Fruit fly (Drosophila melanogaster) whole organism, embryonic: ENCODE results near the gene path.

Experiments
- Aef1 ChIP-seq: fragments of 200-800 bp; sonication (Bioruptor generic); IDR thresholded peaks from 3 replicates; pipeline ENCODE4 v1.3.6; 2022; ENCODE audit warnings: missing biosample characterization, missing genetic modification characterization
- B-H2 ChIP-seq: fragments of 200-800 bp; sonication (Bioruptor generic); optimal IDR thresholded peaks from 2 replicates; lab custom pipeline; 2018; ENCODE audit warnings: missing biosample characterization, mild to moderate bottlenecking, missing genetic modification characterization
- CG10147 ChIP-seq: fragments of 200-800 bp; sonication (Bioruptor generic); optimal IDR thresholded peaks from 2 replicates; lab custom pipeline; 2019; ENCODE audit warnings: missing biosample characterization, mild to moderate bottlenecking, missing genetic modification characterization, moderate library complexity
- CG1024 ChIP-seq: fragments of 200-800 bp; sonication (Bioruptor generic); IDR thresholded peaks from 2 replicates; pipeline ENCODE4 v1.3.6; 2022; ENCODE audit warnings: missing biosample characterization, missing genetic modification characterization
- CG12236 ChIP-seq: fragments of 200-800 bp; sonication (Bioruptor generic); optimal IDR thresholded peaks from 2 replicates; lab custom pipeline; 2016; ENCODE audit warnings: missing biosample characterization, missing genetic modification characterization
- CG12299 ChIP-seq: fragments of 200-800 bp; sonication (Bioruptor generic); optimal IDR thresholded peaks from 2 replicates; lab custom pipeline; 2018; ENCODE audit warnings: missing biosample characterization, mild to moderate bottlenecking, missing genetic modification characterization
- CG13123 ChIP-seq: fragments of 200-800 bp; sonication (Bioruptor generic); optimal IDR thresholded peaks from 2 replicates; lab custom pipeline; 2016; ENCODE audit warnings: missing biosample characterization, missing genetic modification characterization
- CG17186 ChIP-seq: fragments of 200-800 bp; sonication (Bioruptor generic); optimal IDR thresholded peaks from 3 replicates; lab custom pipeline; 2017; ENCODE audit warnings: missing biosample characterization, missing genetic modification reagents, missing genetic modification characterization
- CG17361 ChIP-seq: fragments of 200-800 bp; sonication (Bioruptor generic); IDR thresholded peaks from 3 replicates; pipeline ENCODE4 v1.3.6; 2022; ENCODE audit warnings: missing biosample characterization, missing genetic modification characterization
- CG2116 ChIP-seq: fragments of 200-800 bp; sonication (Bioruptor generic); optimal IDR thresholded peaks from 3 replicates; lab custom pipeline; 2018; ENCODE audit warnings: missing biosample characterization, mild to moderate bottlenecking, missing genetic modification characterization
- CG30403 ChIP-seq: fragments of 200-800 bp; sonication (Bioruptor generic); optimal IDR thresholded peaks from 3 replicates; lab custom pipeline; 2016; ENCODE audit warnings: missing biosample characterization, missing genetic modification characterization
- CG31365 ChIP-seq: fragments of 200-800 bp; sonication (Bioruptor generic); optimal IDR thresholded peaks from 2 replicates; lab custom pipeline; 2018; ENCODE audit warnings: missing biosample characterization, mild to moderate bottlenecking, missing genetic modification characterization
- CG31441 ChIP-seq: fragments of 200-800 bp; sonication (Bioruptor generic); IDR thresholded peaks from 2 replicates; pipeline ENCODE4 v1.3.6; 2022; ENCODE audit warnings: missing biosample characterization, missing genetic modification characterization
- CG32532 ChIP-seq: fragments of 200-800 bp; sonication (Bioruptor generic); IDR thresholded peaks from 2 replicates; pipeline ENCODE4 v1.3.6; 2022; ENCODE audit warnings: missing biosample characterization, missing genetic modification characterization
- CG3281 ChIP-seq: fragments of 200-800 bp; sonication (Bioruptor generic); optimal IDR thresholded peaks from 3 replicates; lab custom pipeline; 2017; ENCODE audit warnings: missing biosample characterization, mild to moderate bottlenecking, missing genetic modification characterization
- CG3407 ChIP-seq: fragments of 200-800 bp; sonication (Bioruptor generic); optimal IDR thresholded peaks from 2 replicates; lab custom pipeline; 2018; ENCODE audit warnings: missing biosample characterization, mild to moderate bottlenecking, missing genetic modification characterization
- CG4424 ChIP-seq: fragments of 200-800 bp; sonication (Bioruptor generic); optimal IDR thresholded peaks from 3 replicates; lab custom pipeline; 2016; ENCODE audit warnings: missing biosample characterization, missing genetic modification characterization
- CG7271 ChIP-seq: fragments of 200-800 bp; sonication (Bioruptor generic); optimal IDR thresholded peaks from 2 replicates; lab custom pipeline; 2018; ENCODE audit warnings: missing biosample characterization, mild to moderate bottlenecking, missing genetic modification characterization, moderate library complexity
- CG7556 ChIP-seq: fragments of 200-800 bp; sonication (Bioruptor generic); optimal IDR thresholded peaks from 2 replicates; lab custom pipeline; 2017; ENCODE audit warnings: missing biosample characterization, mild to moderate bottlenecking, missing genetic modification characterization
- CG8089 ChIP-seq: fragments of 200-800 bp; sonication (Bioruptor generic); optimal IDR thresholded peaks from 3 replicates; lab custom pipeline; 2016; ENCODE audit warnings: missing biosample characterization, missing genetic modification characterization
- CG8478 ChIP-seq: fragments of >200 bp; optimal IDR thresholded peaks from 2 replicates; lab custom pipeline; 2018
- CG8765 ChIP-seq: fragments of 200-800 bp; sonication (Bioruptor generic); IDR thresholded peaks from 2 replicates; pipeline ENCODE4 v1.3.6; 2022; ENCODE audit warnings: missing biosample characterization, missing genetic modification characterization
- Dip2 ChIP-seq: fragments of 200-800 bp; sonication (Bioruptor generic); IDR thresholded peaks from 2 replicates; pipeline ENCODE4 v1.3.6; 2022; ENCODE audit warnings: missing biosample characterization, missing genetic modification characterization
- Dll ChIP-seq: fragments of 200-800 bp; sonication (Bioruptor generic); IDR thresholded peaks from 4 replicates; pipeline ENCODE4 v1.3.6; 2022; ENCODE audit warnings: missing biosample characterization, missing genetic modification characterization; ENCODE audit not compliant: partially characterized antibody
- Doc2 ChIP-seq: fragments of 200-800 bp; sonication (Bioruptor generic); IDR thresholded peaks from 2 replicates; pipeline ENCODE4 v1.3.6; 2022; ENCODE audit warnings: missing biosample characterization, missing genetic modification characterization
- Hr51 ChIP-seq, 2 experiments: fragments of 200-800 bp; sonication (Bioruptor generic); optimal IDR thresholded peaks; 2 replicates in 1 of 2; 3 replicates in 1 of 2; lab custom pipeline; 2016 to 2018; ENCODE audit warnings: missing biosample characterization in 2 of 2, missing genetic modification characterization in 2 of 2, mild to moderate bottlenecking in 1 of 2, moderate library complexity in 1 of 2
- Jarid2 ChIP-seq: fragments of 200-800 bp; sonication (Bioruptor generic); optimal IDR thresholded peaks from 3 replicates; lab custom pipeline; 2017; ENCODE audit warnings: mild to moderate bottlenecking, missing biosample characterization, missing genetic modification reagents, missing genetic modification characterization
- Myb ChIP-seq: fragments of 200-800 bp; sonication (Bioruptor generic); optimal IDR thresholded peaks from 2 replicates; lab custom pipeline; 2016; ENCODE audit warnings: missing biosample characterization, missing genetic modification characterization
- NFAT ChIP-seq: fragments of 200-800 bp; sonication (Bioruptor generic); IDR thresholded peaks from 2 replicates; pipeline ENCODE4 v1.3.6; 2022; ENCODE audit warnings: missing biosample characterization, missing genetic modification characterization
- Sin3A ChIP-seq: fragments of >200 bp; optimal IDR thresholded peaks from 2 replicates; lab custom pipeline; 2018
- ab ChIP-seq: fragments of 200-800 bp; sonication (Bioruptor generic); optimal IDR thresholded peaks from 2 replicates; lab custom pipeline; 2016; ENCODE audit warnings: missing biosample characterization, missing genetic modification characterization
- amos ChIP-seq: fragments of 200-800 bp; sonication (Bioruptor generic); IDR thresholded peaks from 2 replicates; pipeline ENCODE4 v1.3.6; 2022; ENCODE audit warnings: missing biosample characterization, missing genetic modification characterization; ENCODE audit not compliant: partially characterized antibody
- aop ChIP-seq: fragments of 200-800 bp; sonication (Bioruptor generic); IDR thresholded peaks from 2 replicates; pipeline ENCODE4 v1.3.6; 2022; ENCODE audit warnings: missing biosample characterization, missing genetic modification characterization
- cato ChIP-seq: fragments of 200-800 bp; sonication (Bioruptor generic); optimal IDR thresholded peaks from 2 replicates; lab custom pipeline; 2016; ENCODE audit warnings: missing biosample characterization, missing genetic modification characterization, borderline replicate concordance
- caup ChIP-seq: fragments of 200-800 bp; sonication (Bioruptor generic); optimal IDR thresholded peaks from 3 replicates; lab custom pipeline; 2017; ENCODE audit warnings: missing biosample characterization, mild to moderate bottlenecking, missing genetic modification characterization, moderate library complexity; ENCODE audit not compliant: severe bottlenecking
- danr ChIP-seq: fragments of 200-800 bp; sonication (Bioruptor generic); IDR thresholded peaks from 2 replicates; pipeline ENCODE4 v1.3.6; 2022; ENCODE audit warnings: missing biosample characterization, missing genetic modification characterization
- dpn ChIP-seq, 2 experiments: fragments of 200-800 bp; sonication (Bioruptor generic); optimal IDR thresholded peaks; 3 replicates each; lab custom pipeline; 2016; ENCODE audit warnings: missing biosample characterization in 2 of 2, missing genetic modification characterization in 2 of 2
- gce ChIP-seq: fragments of 200-800 bp; sonication (Bioruptor generic); IDR thresholded peaks from 3 replicates; pipeline ENCODE4 v1.3.6; 2022; ENCODE audit warnings: missing biosample characterization, missing genetic modification characterization
- grau ChIP-seq: fragments of 200-800 bp; optimal IDR thresholded peaks from 3 replicates; lab custom pipeline; 2019; ENCODE audit warnings: missing biosample characterization, mild to moderate bottlenecking, missing genetic modification characterization, moderate library complexity
- jumu ChIP-seq: fragments of 200-800 bp; sonication (Bioruptor generic); optimal IDR thresholded peaks from 3 replicates; lab custom pipeline; 2016; ENCODE audit warnings: missing biosample characterization, missing genetic modification characterization
- kay ChIP-seq: fragments of 200-800 bp; sonication (Bioruptor generic); optimal IDR thresholded peaks from 2 replicates; lab custom pipeline; 2016; ENCODE audit warnings: missing biosample characterization, missing genetic modification characterization
- nau ChIP-seq: fragments of 200-800 bp; sonication (Bioruptor generic); optimal IDR thresholded peaks from 3 replicates; lab custom pipeline; 2017; ENCODE audit warnings: missing biosample characterization, mild to moderate bottlenecking, missing genetic modification characterization, missing genetic modification reagents
- nerfin-2 ChIP-seq: fragments of 200-800 bp; sonication (Bioruptor generic); IDR thresholded peaks from 2 replicates; pipeline ENCODE4 v1.3.6; 2022; ENCODE audit warnings: missing biosample characterization, missing genetic modification characterization; ENCODE audit not compliant: partially characterized antibody
- nmo ChIP-seq: fragments of 200-800 bp; sonication (Bioruptor generic); optimal IDR thresholded peaks from 2 replicates; lab custom pipeline; 2018; ENCODE audit warnings: missing biosample characterization, mild to moderate bottlenecking, missing genetic modification characterization, moderate library complexity
- pum ChIP-seq: fragments of 200-800 bp; sonication (Bioruptor generic); optimal IDR thresholded peaks from 2 replicates; lab custom pipeline; 2016; ENCODE audit warnings: missing biosample characterization, missing genetic modification characterization
- ranshi ChIP-seq: fragments of 200-800 bp; sonication (Bioruptor generic); IDR thresholded peaks from 2 replicates; pipeline ENCODE4 v1.3.6; 2022; ENCODE audit warnings: missing biosample characterization, missing genetic modification characterization
- ro ChIP-seq: fragments of 200-800 bp; sonication (Bioruptor generic); IDR thresholded peaks from 2 replicates; pipeline ENCODE4 v1.3.6; 2022; ENCODE audit warnings: missing biosample characterization, missing genetic modification characterization
- trh ChIP-seq: fragments of 200-800 bp; sonication (Bioruptor generic); optimal IDR thresholded peaks from 2 replicates; lab custom pipeline; 2016; ENCODE audit warnings: missing biosample characterization, missing genetic modification characterization
- ttk ChIP-seq: fragments of 200-800 bp; sonication (Bioruptor generic); IDR thresholded peaks from 2 replicates; pipeline ENCODE4 v2.1.2; 2022; ENCODE audit warnings: missing biosample characterization, missing genetic modification characterization
- tx ChIP-seq: fragments of 200-800 bp; sonication (Bioruptor generic); optimal IDR thresholded peaks from 2 replicates; lab custom pipeline; 2016; ENCODE audit warnings: missing biosample characterization, missing genetic modification characterization
- vfl ChIP-seq: fragments of 200-800 bp; sonication (Bioruptor generic); optimal IDR thresholded peaks from 2 replicates; lab custom pipeline; 2016; ENCODE audit warnings: missing biosample characterization, missing genetic modification characterization

Gene path

DNA sequence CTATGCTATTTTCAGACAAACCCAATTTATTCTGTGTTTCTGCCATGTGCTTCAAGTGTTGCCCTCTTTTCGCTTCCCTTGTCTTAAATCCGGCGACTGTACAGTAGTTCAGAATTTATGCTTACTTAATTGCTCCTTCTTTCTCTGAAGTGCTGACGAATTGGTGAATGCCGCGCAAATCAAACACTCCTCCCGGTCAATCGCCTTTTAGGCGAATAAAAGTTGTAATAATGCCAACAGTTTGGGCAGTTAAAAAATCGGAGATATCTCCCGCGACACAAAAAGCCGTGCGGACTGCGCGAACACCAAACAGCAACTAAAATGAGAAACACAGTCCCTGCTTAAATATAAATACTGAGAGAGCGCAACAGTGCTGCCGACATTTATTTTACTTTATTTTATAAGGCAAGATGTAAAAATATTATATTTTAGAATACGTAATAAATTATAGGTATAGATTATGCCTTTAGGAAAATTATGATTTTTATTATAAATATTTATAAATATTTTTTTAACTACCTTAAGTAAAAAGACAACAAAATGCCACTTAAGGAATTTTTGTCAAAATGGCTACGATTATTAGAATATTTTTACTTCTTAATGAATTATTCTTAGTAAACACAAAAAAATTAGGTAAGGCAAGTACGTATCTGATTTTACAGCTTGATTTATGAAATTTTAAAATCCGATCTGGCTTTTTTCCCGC, at the start of gene path (continued):
- TF ChIP-seq amos (GFP tag; lab: Robert Waterston, UW) (no peak; the same call in 1 of the 2 replicates), CG8478 (lab: Kevin White, UChicago) (no peak), dpn (GFP tag; optimal IDR thresholded peaks at IDR 0.05; lab: Kevin White, UChicago) (no peak), CG17186 (GFP tag; lab: Kevin White, UChicago) (no peak), Dll (GFP tag; lab: Robert Waterston, UW) (no peak), Doc2 (GFP tag; lab: Robert Waterston, UW) (no peak), CG31365 (peak; percentile 2), nerfin-2 (0 out of 2 replicates have a peak, but pooled peaks have one; percentile 26), B-H2 (GFP tag; lab: Kevin White, UChicago) (peak; percentile 43), CG13123 (GFP tag; lab: Kevin White, UChicago) (no peak), Dip2 (GFP tag; lab: Robert Waterston, UW) (no peak), CG31441 (GFP tag; lab: Robert Waterston, UW) (peak; percentile 84), CG3281 (GFP tag; lab: Kevin White, UChicago) (peak; percentile 55), ab (no peak), caup (GFP tag; lab: Kevin White, UChicago) (no peak), CG30403 (GFP tag; lab: Kevin White, UChicago) (peak; percentile 35), nmo (peak; percentile 57), CG12236 (GFP tag; lab: Kevin White, UChicago) (no peak), danr (no peak), CG10147 (GFP tag; lab: Kevin White, UChicago) (peak; percentile 22), jumu (GFP tag; lab: Kevin White, UChicago) (no peak), trh (GFP tag; lab: Kevin White, UChicago) (no peak), ro (GFP tag; lab: Robert Waterston, UW) (no peak), CG12299 (tag; lab: Kevin White, UChicago) (no peak), CG3407 (GFP tag; lab: Kevin White, UChicago) (no peak), Aef1 (GFP tag; lab: Robert Waterston, UW) (no peak), pum (GFP tag; lab: Kevin White, UChicago) (no peak), CG1024 (GFP tag; lab: Robert Waterston, UW) (no peak), CG32532 (GFP tag; lab: Robert Waterston, UW) (peak; percentile 30; the same call in 1 of the 2 replicates), CG17361 (GFP tag; lab: Robert Waterston, UW) (peak; percentile 77), NFAT (GFP tag; lab: Robert Waterston, UW) (no peak), grau (tag; lab: Kevin White, UChicago) (peak; percentile 51), nau (GFP tag; lab: Kevin White, UChicago) (peak; percentile 19), vfl (GFP tag; lab: Kevin White, UChicago) (no peak), kay (GFP tag; lab: Kevin White, UChicago) (no peak), Myb (GFP tag; lab: Kevin White, UChicago) (no peak), ttk (GFP tag; lab: Robert Waterston, UW) (no peak), CG7556 (GFP tag; lab: Kevin White, UChicago) (peak; percentile 54), CG8765 (no peak), CG4424 (GFP tag; lab: Kevin White, UChicago) (peak; percentile 49), cato (GFP tag; lab: Kevin White, UChicago) (no peak), tx (GFP tag; lab: Kevin White, UChicago) (no peak), Sin3A (lab: Kevin White, UChicago) (no peak), aop (no peak), gce (GFP tag; lab: Robert Waterston, UW) (0 out of 3 replicates have a peak, but pooled peaks have one; percentile 17), ranshi (GFP tag; lab: Robert Waterston, UW) (peak; percentile 19; the same call in 1 of the 2 replicates), CG7271 (tag; lab: Kevin White, UChicago) (no peak), CG2116 (GFP tag; lab: Kevin White, UChicago) (no peak), CG8089 (GFP tag; lab: Kevin White, UChicago) (no peak), Jarid2 (GFP tag; lab: Kevin White, UChicago) (peak; percentile 100), Hr51 (GFP tag; optimal IDR thresholded peaks at IDR 0.05; lab: Kevin White, UChicago) (peak in 1 of 2 experiments; percentile 55)
